Worm (Caenorhabditis elegans) whole organism, L4 larva: ENCODE measurements around the gene tsr-2.
A peak's percentile ranks its signal among the peaks of the same experiment; 100 is the strongest.

Experiments
- D1046.2 ChIP-seq: fragments of 200-800 bp; sonication (Bioruptor generic); IDR thresholded peaks from 2 replicates; pipeline ENCODE4 v1.3.6; 2022; ENCODE audit warnings: missing genetic modification characterization, missing compliant biosample characterization
- F26F4.8 ChIP-seq: fragments of 200-800 bp; sonication (Bioruptor generic); conservative IDR thresholded peaks from 2 replicates; pipeline ENCODE4 v1.3.6; 2022; ENCODE audit warnings: missing genetic modification characterization, missing compliant biosample characterization
- F37D6.2 ChIP-seq: sonication (generic microtip); optimal IDR thresholded peaks from 2 replicates; lab custom pipeline; 2016; ENCODE audit warnings: mild to moderate bottlenecking, missing genetic modification characterization, missing compliant biosample characterization
- Y105C5A.15 ChIP-seq: fragments of 200-800 bp; sonication (Bioruptor generic); IDR thresholded peaks from 2 replicates; pipeline ENCODE4 v1.3.6; 2022; ENCODE audit warnings: missing genetic modification characterization, missing compliant biosample characterization
- Y5F2A.4 ChIP-seq: fragments of 200-800 bp; sonication (Bioruptor generic); optimal IDR thresholded peaks from 2 replicates; lab custom pipeline; 2018; ENCODE audit warnings: mild to moderate bottlenecking, missing genetic modification characterization, missing compliant biosample characterization
- Y75B8A.6 ChIP-seq: fragments of 200-800 bp; sonication (Bioruptor generic); IDR thresholded peaks from 2 replicates; pipeline ENCODE4 v1.3.6; 2022; ENCODE audit warnings: missing genetic modification reagents, missing genetic modification characterization, missing compliant biosample characterization
- aha-1 ChIP-seq: fragments of 150-350 bp; peaks from one replicate; lab custom pipeline; 2014; ENCODE audit warnings: missing biosample characterization, missing genetic modification characterization
- aly-2 ChIP-seq: sonication (generic microtip); optimal IDR thresholded peaks from 2 replicates; lab custom pipeline; 2018; ENCODE audit warnings: missing biosample characterization, missing genetic modification characterization
- arid-1 ChIP-seq: fragments of 200-800 bp; sonication (Bioruptor generic); conservative IDR thresholded peaks from 2 replicates; pipeline ENCODE4 v1.3.6; 2022; ENCODE audit warnings: missing genetic modification reagents, missing genetic modification characterization, missing compliant biosample characterization
- attf-4 ChIP-seq: sonication (generic microtip); optimal IDR thresholded peaks from 3 replicates; lab custom pipeline; 2017; ENCODE audit warnings: missing biosample characterization, missing genetic modification characterization
- ceh-82 ChIP-seq: sonication (generic microtip); optimal IDR thresholded peaks from 2 replicates; lab custom pipeline; 2017; ENCODE audit warnings: missing biosample characterization, missing genetic modification characterization
- ctbp-1 ChIP-seq: fragments of 200-800 bp; sonication (Bioruptor generic); IDR thresholded peaks from 2 replicates; pipeline ENCODE4 v1.3.6; 2022; ENCODE audit warnings: missing genetic modification reagents, missing genetic modification characterization, missing compliant biosample characterization
- daf-12 ChIP-seq: fragments of 150-350 bp; optimal IDR thresholded peaks from 2 replicates; lab custom pipeline; 2014; ENCODE audit warnings: missing biosample characterization, missing genetic modification reagents, missing genetic modification characterization
- dmd-8 ChIP-seq: fragments of 200-800 bp; sonication (Bioruptor generic); IDR thresholded peaks from 2 replicates; pipeline ENCODE4 v1.3.6; 2022; ENCODE audit warnings: missing genetic modification characterization, missing compliant biosample characterization
- dpl-1 ChIP-seq: fragments of 150-350 bp; optimal IDR thresholded peaks from 2 replicates; lab custom pipeline; 2014; ENCODE audit warnings: missing biosample characterization, missing genetic modification reagents, missing genetic modification characterization
- egl-43 ChIP-seq: fragments of 200-800 bp; sonication (Bioruptor generic); IDR thresholded peaks from 2 replicates; pipeline ENCODE4 v1.3.6; 2022; ENCODE audit warnings: missing genetic modification reagents, missing genetic modification characterization, missing compliant biosample characterization
- gei-8 ChIP-seq: fragments of 200-800 bp; sonication (Bioruptor generic); optimal IDR thresholded peaks from 2 replicates; lab custom pipeline; 2018; ENCODE audit warnings: mild to moderate bottlenecking, missing genetic modification characterization, missing compliant biosample characterization
- hif-1 ChIP-seq, 2 experiments: sonication (generic microtip); optimal IDR thresholded peaks; 2 replicates each; lab custom pipeline; 2016 to 2017; ENCODE audit warnings: missing compliant biosample characterization in 2 of 2, missing genetic modification characterization in 2 of 2, missing genetic modification reagents in 2 of 2, missing genotype in 2 of 2, mild to moderate bottlenecking in 1 of 2
- lim-7 ChIP-seq: fragments of 200-800 bp; sonication (Bioruptor generic); IDR thresholded peaks from 2 replicates; pipeline ENCODE4 v1.3.6; 2022; ENCODE audit warnings: missing genetic modification characterization, missing compliant biosample characterization
- lin-38 ChIP-seq: fragments of 200-800 bp; sonication (Bioruptor generic); IDR thresholded peaks from 2 replicates; pipeline ENCODE4 v1.3.6; 2022; ENCODE audit warnings: missing genetic modification reagents, missing genetic modification characterization, missing compliant biosample characterization
- lir-3 ChIP-seq: sonication (generic microtip); optimal IDR thresholded peaks from 2 replicates; lab custom pipeline; 2016; ENCODE audit warnings: mild to moderate bottlenecking, missing genetic modification characterization, missing compliant biosample characterization
- madf-5 ChIP-seq, 2 experiments: fragments of 200-800 bp; sonication (Bioruptor generic); IDR thresholded peaks; 2 replicates each; pipeline ENCODE4 v1.3.6; 2022; ENCODE audit warnings: missing compliant biosample characterization in 2 of 2, missing genetic modification characterization in 2 of 2
- madf-9 ChIP-seq: fragments of 200-800 bp; sonication (Bioruptor generic); conservative IDR thresholded peaks from 2 replicates; pipeline ENCODE4 v1.3.6; 2022; ENCODE audit warnings: missing genetic modification reagents, missing genetic modification characterization, missing compliant biosample characterization
- mdl-1 ChIP-seq, 2 experiments: fragments of 150-350 bp in 1 of 2; sonication (generic microtip) in 1 of 2; optimal IDR thresholded peaks; 2 replicates each; lab custom pipeline; 2014 to 2017; ENCODE audit warnings: missing biosample characterization in 2 of 2, missing genetic modification characterization in 2 of 2
- mdt-29 ChIP-seq: fragments of 200-800 bp; sonication (Bioruptor generic); IDR thresholded peaks from 2 replicates; pipeline ENCODE4 v1.3.6; 2022; ENCODE audit warnings: missing genetic modification reagents, missing genetic modification characterization, missing compliant biosample characterization
- mep-1 ChIP-seq: fragments of 150-350 bp; sonication (generic microtip); optimal IDR thresholded peaks from 3 replicates; lab custom pipeline; 2014; ENCODE audit warnings: missing biosample characterization, missing genetic modification characterization
- nhr-10 ChIP-seq: fragments of 150-350 bp; optimal IDR thresholded peaks from 2 replicates; lab custom pipeline; 2014; ENCODE audit warnings: missing biosample characterization, missing genetic modification characterization
- nhr-102 ChIP-seq: sonication (generic microtip); optimal IDR thresholded peaks from 2 replicates; lab custom pipeline; 2016; ENCODE audit warnings: mild to moderate bottlenecking, missing genetic modification characterization, moderate library complexity, missing compliant biosample characterization
- nhr-11 ChIP-seq: fragments of 150-350 bp; optimal IDR thresholded peaks from 2 replicates; lab custom pipeline; 2014; ENCODE audit warnings: missing biosample characterization, missing genetic modification characterization
- nhr-237 ChIP-seq: sonication (generic microtip); optimal IDR thresholded peaks from 2 replicates; lab custom pipeline; 2017; ENCODE audit warnings: missing biosample characterization, missing genetic modification characterization
- nhr-25 ChIP-seq: sonication (generic microtip); optimal IDR thresholded peaks from 2 replicates; lab custom pipeline; 2017; ENCODE audit warnings: missing genetic modification characterization, mild to moderate bottlenecking, missing compliant biosample characterization, antibody characterized with exemption, moderate library complexity, borderline replicate concordance; ENCODE audit not compliant: insufficient read depth
- nhr-6 ChIP-seq: fragments of 150-350 bp; optimal IDR thresholded peaks from 2 replicates; lab custom pipeline; 2014; ENCODE audit warnings: missing biosample characterization, missing genetic modification characterization
- nhr-76 ChIP-seq: fragments of 150-350 bp; optimal IDR thresholded peaks from 2 replicates; lab custom pipeline; 2014; ENCODE audit warnings: missing biosample characterization, missing genetic modification characterization
- php-3 ChIP-seq: fragments of 200-800 bp; sonication (Bioruptor generic); IDR thresholded peaks from 2 replicates; pipeline ENCODE4 v1.3.6; 2022; ENCODE audit warnings: missing genetic modification reagents, missing genetic modification characterization, missing compliant biosample characterization
- snpc-1.2 ChIP-seq: fragments of 200-800 bp; sonication (Bioruptor generic); IDR thresholded peaks from 2 replicates; pipeline ENCODE4 v1.3.6; 2022; ENCODE audit warnings: missing genetic modification reagents, missing genetic modification characterization, missing compliant biosample characterization
- snpc-4 ChIP-seq: fragments of 150-350 bp; optimal IDR thresholded peaks from 2 replicates; lab custom pipeline; 2014; ENCODE audit warnings: missing biosample characterization, missing genetic modification characterization
- spr-3 ChIP-seq: fragments of 200-800 bp; sonication (Bioruptor generic); optimal IDR thresholded peaks from 2 replicates; lab custom pipeline; 2018; ENCODE audit warnings: mild to moderate bottlenecking, missing genetic modification characterization, missing compliant biosample characterization
- unc-130 ChIP-seq: sonication (generic microtip); optimal IDR thresholded peaks from 2 replicates; lab custom pipeline; 2016; ENCODE audit warnings: missing genetic modification reagents, missing genetic modification characterization, missing compliant biosample characterization
- unc-62 ChIP-seq, 3 experiments: fragments of 150-350 bp in 1 of 3; sonication (generic microtip); optimal IDR thresholded peaks in 2 of 3; peaks in 1 of 3; 1 replicate in 1 of 3; 2 replicates in 2 of 3; lab custom pipeline; 2014 to 2017; ENCODE audit warnings: missing biosample characterization in 3 of 3, missing genetic modification characterization in 3 of 3, missing genetic modification reagents in 3 of 3, missing genotype in 1 of 3
- vab-7 ChIP-seq: fragments of 200-800 bp; sonication (Bioruptor generic); IDR thresholded peaks from 2 replicates; pipeline ENCODE4 v1.3.6; 2022; ENCODE audit warnings: missing genetic modification reagents, missing genetic modification characterization, missing compliant biosample characterization

The tsr-2 gene

DNA sequence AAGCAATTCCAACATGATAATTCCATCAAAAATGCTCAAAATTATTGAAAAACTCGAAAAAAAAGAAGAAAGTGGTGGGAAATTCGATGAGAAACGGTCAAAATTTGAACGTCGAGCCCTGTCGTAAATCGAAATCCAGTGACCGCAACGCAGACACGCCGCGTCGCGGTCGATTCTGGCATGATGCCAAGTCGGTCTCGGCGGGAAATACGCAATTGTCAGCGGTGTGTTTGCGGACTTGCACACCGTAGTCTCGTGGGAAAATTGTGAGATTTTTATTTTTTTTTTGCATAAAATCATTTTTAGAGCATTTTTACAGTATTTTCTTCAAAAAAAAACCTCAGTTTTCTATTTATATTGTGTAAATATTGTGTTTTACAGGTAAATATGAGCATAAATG is at the start of gene tsr-2 (continued):
- TF ChIP-seq dpl-1 (GFP tag; lab: Kevin White, UChicago) (peak; percentile 89), mdt-29 (GFP tag; lab: Robert Waterston, UW) (peak; percentile 51; the same call in 1 of the 2 replicates), arid-1 (GFP tag; lab: Robert Waterston, UW) (peak; percentile 82), mep-1 (tag; lab: Kevin White, UChicago) (peak; percentile 92), mdl-1 (tag; optimal IDR thresholded peaks at IDR 0.05; lab: Kevin White, UChicago) (peak in 1 of 2 experiments; percentile 76), ceh-82 (tag; lab: Kevin White, UChicago) (no peak), lim-7 (GFP tag; lab: Robert Waterston, UW) (no peak), unc-130 (GFP tag; lab: Kevin White, UChicago) (peak; percentile 41), gei-8 (GFP tag; lab: Kevin White, UChicago) (no peak), nhr-11 (tag; lab: Kevin White, UChicago) (peak; percentile 92), php-3 (GFP tag; lab: Robert Waterston, UW) (no peak), nhr-25 (peak; percentile 20), D1046.2 (GFP tag; lab: Robert Waterston, UW) (no peak), ctbp-1 (peak; percentile 87), aly-2 (tag; lab: Kevin White, UChicago) (no peak), snpc-4 (tag; lab: Kevin White, UChicago) (no peak), hif-1 (tag; optimal IDR thresholded peaks at IDR 0.05; lab: Kevin White, UChicago) (peak in 1 of 2 experiments; percentile 67), Y5F2A.4 (GFP tag; lab: Kevin White, UChicago) (no peak), madf-9 (GFP tag; lab: Robert Waterston, UW) (peak; percentile 56; the same call in 1 of the 2 replicates), egl-43 (GFP tag; lab: Robert Waterston, UW) (peak; percentile 43; the same call in 1 of the 2 replicates), nhr-237 (tag; lab: Kevin White, UChicago) (no peak), dmd-8 (GFP tag; lab: Robert Waterston, UW) (no peak), aha-1 (tag; lab: Kevin White, UChicago) (peak; percentile 98), spr-3 (peak; percentile 33), unc-62 (GFP tag; optimal IDR thresholded peaks at IDR 0.05 in 1 of 2; lab: Kevin White, UChicago) (peak in 1 of 2 experiments; percentile 26), unc-62 (tag; optimal IDR thresholded peaks at IDR 0.05; lab: Kevin White, UChicago) (no peak), madf-5 (GFP tag; IDR thresholded peaks at IDR 0.05; lab: Robert Waterston, UW) (no peak), F37D6.2 (tag; lab: Kevin White, UChicago) (peak; percentile 56), attf-4 (tag; lab: Kevin White, UChicago) (no peak), nhr-6 (tag; lab: Kevin White, UChicago) (peak; percentile 72), daf-12 (tag; lab: Kevin White, UChicago) (no peak), Y105C5A.15 (GFP tag; lab: Robert Waterston, UW) (no peak), lir-3 (tag; lab: Kevin White, UChicago) (no peak), nhr-102 (tag; lab: Kevin White, UChicago) (peak; percentile 69), vab-7 (GFP tag; lab: Robert Waterston, UW) (0 out of 2 replicates have a peak, but pooled peaks have one; percentile 28), Y75B8A.6 (GFP tag; lab: Robert Waterston, UW) (no peak), nhr-76 (tag; lab: Kevin White, UChicago) (no peak), lin-38 (GFP tag; lab: Robert Waterston, UW) (peak; percentile 83), nhr-10 (no peak), F26F4.8 (GFP tag; lab: Robert Waterston, UW) (no peak)

- TF ChIP-seq snpc-1.2 (GFP tag; lab: Robert Waterston, UW), result peak; percentile 78
Measured at ce11 chrIV:16610810-16611209, 45.6 kb upstream of the tsr-2 start.
